Fruit fly (Drosophila melanogaster): ENCODE data around the gene CG13288.

DNA sequence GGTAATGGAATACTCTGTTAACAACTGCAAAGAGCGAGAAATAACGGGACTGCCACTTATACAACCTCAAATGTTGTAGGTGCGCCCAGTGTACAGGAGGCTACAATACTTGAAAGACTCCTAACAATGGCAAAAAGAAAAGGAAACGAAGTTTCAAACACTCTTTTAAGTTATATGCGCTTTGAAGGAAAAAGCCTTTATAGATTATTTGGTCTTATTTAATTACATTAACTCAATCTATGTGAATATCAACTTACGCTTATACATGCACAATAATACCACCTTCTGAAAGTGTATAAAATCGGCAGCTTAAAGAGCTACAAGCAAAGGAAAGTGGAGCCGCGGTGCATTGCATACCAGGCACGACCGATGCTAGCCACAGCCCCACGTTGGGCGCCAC is 33.2 kb downstream of the CG13288 start:
- TF ChIP-seq CG18764 (GFP tag; optimal IDR thresholded peaks at IDR 0.05) (no peak), psq (GFP tag; optimal IDR thresholded peaks at IDR 0.05) (no peak), CG14050 (GFP tag; IDR thresholded peaks at IDR 0.05) (no peak), dan (GFP tag; IDR thresholded peaks at IDR 0.05) (no peak), CG1602 (GFP tag; optimal IDR thresholded peaks at IDR 0.05) (no peak), NC2β (GFP tag; optimal IDR thresholded peaks at IDR 0.05) (no peak), CG32772 (GFP tag; IDR thresholded peaks at IDR 0.05) (no peak), MTF-1 (GFP tag; optimal IDR thresholded peaks at IDR 0.05; ENCODE audit: borderline replicate concordance) (no peak), eve (GFP tag; optimal IDR thresholded peaks at IDR 0.05) (no peak), Atf-2 (GFP tag; optimal IDR thresholded peaks at IDR 0.05) (no peak), chn (GFP tag; optimal IDR thresholded peaks at IDR 0.05) (no peak)
